Worm (Caenorhabditis elegans) whole organism, L4/young adult: ENCODE data around the gene W10C6.2.

ENCODE experiments used
- dao-5 ChIP-seq: sonication (generic microtip); optimal IDR thresholded peaks from 2 replicates; lab custom pipeline; 2016; ENCODE audit warnings: missing genotype, missing genetic modification characterization, moderate library complexity, missing compliant biosample characterization
- him-1 ChIP-seq: sonication (generic microtip); optimal IDR thresholded peaks from 2 replicates; lab custom pipeline; 2016; ENCODE audit warnings: missing genotype, missing genetic modification reagents, missing genetic modification characterization, missing compliant biosample characterization

- no peak for TF ChIP-seq him-1 (tag; lab: Kevin White, UChicago)
- TF ChIP-seq dao-5, result no peak
Observed at ce11 chrII:11142571-11142970, 20.9 kb upstream of the W10C6.2 start, which contains the start of gene arrd-6.
